Fruit fly (Drosophila melanogaster) whole organism, embryonic: ENCODE results near the gene RpS30.
A peak's percentile ranks its signal among the peaks of the same experiment; 100 is the strongest.

ENCODE experiments used
- BEAF-32 ChIP-seq: fragments of 200-800 bp; sonication (Bioruptor generic); optimal IDR thresholded peaks from 3 replicates; lab custom pipeline; 2017; ENCODE audit warnings: missing biosample characterization, missing genetic modification characterization, mild to moderate bottlenecking, moderate library complexity, missing genetic modification reagents
- Bdp1 ChIP-seq: fragments of 200-800 bp; sonication (Bioruptor generic); optimal IDR thresholded peaks from 3 replicates; lab custom pipeline; 2016; ENCODE audit warnings: missing biosample characterization, missing genetic modification characterization
- CG10147 ChIP-seq: fragments of 200-800 bp; sonication (Bioruptor generic); optimal IDR thresholded peaks from 2 replicates; lab custom pipeline; 2019; ENCODE audit warnings: missing biosample characterization, mild to moderate bottlenecking, missing genetic modification characterization, moderate library complexity
- CG11247 ChIP-seq: fragments of 200-800 bp; sonication (Bioruptor generic); IDR thresholded peaks from 2 replicates; pipeline ENCODE4 v1.3.6; 2022; ENCODE audit warnings: missing biosample characterization, missing genetic modification characterization
- CG12299 ChIP-seq: fragments of 200-800 bp; sonication (Bioruptor generic); optimal IDR thresholded peaks from 2 replicates; lab custom pipeline; 2018; ENCODE audit warnings: missing biosample characterization, mild to moderate bottlenecking, missing genetic modification characterization
- CG14667 ChIP-seq: fragments of 200-800 bp; sonication (Bioruptor generic); IDR thresholded peaks from 2 replicates; pipeline ENCODE4 v1.3.6; 2022; ENCODE audit warnings: missing biosample characterization, missing genetic modification characterization
- CG15479 ChIP-seq: fragments of 200-800 bp; sonication (Bioruptor generic); optimal IDR thresholded peaks from 3 replicates; lab custom pipeline; 2019; ENCODE audit warnings: missing biosample characterization, mild to moderate bottlenecking, missing genetic modification characterization, moderate library complexity
- CG15514 ChIP-seq: fragments of 200-800 bp; sonication (Bioruptor generic); optimal IDR thresholded peaks from 3 replicates; lab custom pipeline; 2017; ENCODE audit warnings: missing biosample characterization, missing genetic modification characterization, mild to moderate bottlenecking, moderate library complexity, missing genetic modification reagents
- CG1602 ChIP-seq: fragments of 200-800 bp; sonication (Bioruptor generic); optimal IDR thresholded peaks from 3 replicates; lab custom pipeline; 2016; ENCODE audit warnings: missing biosample characterization, missing genetic modification characterization
- CG17359 ChIP-seq: fragments of 200-800 bp; sonication (Bioruptor generic); optimal IDR thresholded peaks from 3 replicates; lab custom pipeline; 2018; ENCODE audit warnings: missing biosample characterization, mild to moderate bottlenecking, missing genetic modification characterization, moderate library complexity
- CG18262 ChIP-seq: fragments of 200-800 bp; optimal IDR thresholded peaks from 3 replicates; lab custom pipeline; 2019; ENCODE audit warnings: missing biosample characterization, mild to moderate bottlenecking, missing genetic modification characterization, moderate library complexity
- CG18599 ChIP-seq: fragments of 200-800 bp; sonication (Bioruptor generic); optimal IDR thresholded peaks from 3 replicates; lab custom pipeline; 2017; ENCODE audit warnings: missing biosample characterization, missing genetic modification characterization, mild to moderate bottlenecking, moderate library complexity, missing genetic modification reagents
- CG2129 ChIP-seq: fragments of 200-800 bp; sonication (Bioruptor generic); IDR thresholded peaks from 2 replicates; pipeline ENCODE4 v1.3.6; 2022; ENCODE audit warnings: missing biosample characterization, missing genetic modification characterization; ENCODE audit not compliant: partially characterized antibody
- CG2202 ChIP-seq: fragments of 200-800 bp; sonication (Bioruptor generic); optimal IDR thresholded peaks from 2 replicates; lab custom pipeline; 2018; ENCODE audit warnings: missing biosample characterization, mild to moderate bottlenecking, missing genetic modification characterization
- CG2712 ChIP-seq: fragments of 200-800 bp; optimal IDR thresholded peaks from 3 replicates; lab custom pipeline; 2019; ENCODE audit warnings: missing biosample characterization, mild to moderate bottlenecking, missing genetic modification characterization, moderate library complexity
- CG2889 ChIP-seq: fragments of 200-800 bp; sonication (Bioruptor generic); IDR thresholded peaks from 3 replicates; pipeline ENCODE4 v1.3.6; 2022; ENCODE audit warnings: missing biosample characterization, missing genetic modification characterization
- CG31365 ChIP-seq: fragments of 200-800 bp; sonication (Bioruptor generic); optimal IDR thresholded peaks from 2 replicates; lab custom pipeline; 2018; ENCODE audit warnings: missing biosample characterization, mild to moderate bottlenecking, missing genetic modification characterization
- CG4707 ChIP-seq: fragments of 200-800 bp; sonication (Bioruptor generic); optimal IDR thresholded peaks from 2 replicates; lab custom pipeline; 2018; ENCODE audit warnings: missing biosample characterization, mild to moderate bottlenecking, missing genetic modification characterization, moderate library complexity
- CG4854 ChIP-seq: fragments of 200-800 bp; sonication (Bioruptor generic); optimal IDR thresholded peaks from 2 replicates; lab custom pipeline; 2016; ENCODE audit warnings: missing biosample characterization, missing genetic modification characterization, inconsistent platforms
- CG5953 ChIP-seq: fragments of 200-800 bp; sonication (Bioruptor generic); IDR thresholded peaks from 2 replicates; pipeline ENCODE4 v1.3.6; 2022; ENCODE audit warnings: missing biosample characterization, missing genetic modification characterization
- CG6689 ChIP-seq: fragments of 200-800 bp; sonication (Bioruptor generic); IDR thresholded peaks from 2 replicates; pipeline ENCODE4 v1.3.6; 2022; ENCODE audit warnings: missing biosample characterization, missing genetic modification characterization
- CG8089 ChIP-seq: fragments of 200-800 bp; sonication (Bioruptor generic); optimal IDR thresholded peaks from 3 replicates; lab custom pipeline; 2016; ENCODE audit warnings: missing biosample characterization, missing genetic modification characterization
- CG8478 ChIP-seq: fragments of >200 bp; optimal IDR thresholded peaks from 2 replicates; lab custom pipeline; 2018
- CHES-1-like ChIP-seq: fragments of 200-800 bp; sonication (Bioruptor generic); optimal IDR thresholded peaks from 2 replicates; lab custom pipeline; 2016; ENCODE audit warnings: missing biosample characterization, missing genetic modification characterization
- Doc3 ChIP-seq: fragments of 200-800 bp; sonication (Bioruptor generic); IDR thresholded peaks from 3 replicates; pipeline ENCODE4 v1.3.6; 2022; ENCODE audit warnings: missing biosample characterization, missing genetic modification characterization; ENCODE audit not compliant: partially characterized antibody
- Drgx ChIP-seq: fragments of 200-800 bp; sonication (Bioruptor generic); IDR thresholded peaks from 2 replicates; pipeline ENCODE4 v1.3.6; 2022; ENCODE audit warnings: missing biosample characterization, missing genetic modification characterization
- Eip74EF ChIP-seq, 2 experiments: fragments of 200-800 bp in 1 of 2; fragments of >200 bp in 1 of 2; sonication (Bioruptor generic) in 1 of 2; optimal IDR thresholded peaks; 2 replicates each; lab custom pipeline; 2017 to 2019; ENCODE audit warnings: missing biosample characterization in 2 of 2, missing genetic modification characterization in 2 of 2, mild to moderate bottlenecking in 1 of 2, moderate library complexity in 1 of 2
- NK7.1 ChIP-seq: fragments of 200-800 bp; sonication (Bioruptor generic); optimal IDR thresholded peaks from 3 replicates; lab custom pipeline; 2016; ENCODE audit warnings: missing biosample characterization, missing genetic modification characterization
- Optix ChIP-seq: fragments of 200-800 bp; sonication (Bioruptor generic); IDR thresholded peaks from 3 replicates; pipeline ENCODE4 v1.3.6; 2022; ENCODE audit warnings: missing biosample characterization, missing genetic modification characterization
- Rfx ChIP-seq: fragments of 200-800 bp; sonication (Bioruptor generic); IDR thresholded peaks from 2 replicates; pipeline ENCODE4 v1.3.6; 2022; ENCODE audit warnings: missing biosample characterization, missing genetic modification characterization
- ash1 ChIP-seq: fragments of 200-800 bp; sonication (Bioruptor generic); optimal IDR thresholded peaks from 2 replicates; lab custom pipeline; 2018; ENCODE audit warnings: missing biosample characterization, mild to moderate bottlenecking, missing genetic modification characterization
- bowl ChIP-seq: fragments of 200-800 bp; sonication (Bioruptor generic); IDR thresholded peaks from 2 replicates; pipeline ENCODE4 v1.3.6; 2022; ENCODE audit warnings: missing biosample characterization, missing genetic modification characterization
- bsh ChIP-seq, 2 experiments: fragments of 200-800 bp; sonication (Bioruptor generic); optimal IDR thresholded peaks; 2 replicates each; lab custom pipeline; 2017 to 2018; ENCODE audit warnings: mild to moderate bottlenecking in 2 of 2, missing biosample characterization in 2 of 2, missing genetic modification characterization in 2 of 2, moderate library complexity in 1 of 2
- cad ChIP-seq: fragments of >200 bp; optimal IDR thresholded peaks from 2 replicates; lab custom pipeline; 2017; ENCODE audit warnings: missing biosample characterization, missing genetic modification characterization
- da ChIP-seq: fragments of 200-800 bp; sonication (Bioruptor generic); optimal IDR thresholded peaks from 2 replicates; lab custom pipeline; 2016; ENCODE audit warnings: missing biosample characterization, missing genetic modification characterization
- dan ChIP-seq: fragments of 200-800 bp; sonication (Bioruptor generic); IDR thresholded peaks from 2 replicates; pipeline ENCODE4 v1.3.6; 2022; ENCODE audit warnings: missing biosample characterization, missing genetic modification characterization
- dati ChIP-seq: fragments of 200-800 bp; sonication (Bioruptor generic); IDR thresholded peaks from 2 replicates; pipeline ENCODE4 v1.3.6; 2022; ENCODE audit warnings: missing biosample characterization, missing genetic modification characterization
- gcm ChIP-seq: fragments of 200-800 bp; sonication (Bioruptor generic); optimal IDR thresholded peaks from 2 replicates; lab custom pipeline; 2019; ENCODE audit warnings: missing biosample characterization, mild to moderate bottlenecking, missing genetic modification characterization, moderate library complexity
- gcm2 ChIP-seq: fragments of 200-800 bp; sonication (Bioruptor generic); optimal IDR thresholded peaks from 2 replicates; lab custom pipeline; 2016; ENCODE audit warnings: missing biosample characterization, missing genetic modification characterization
- insv ChIP-seq, 2 experiments: fragments of 200-800 bp; sonication (Bioruptor generic); optimal IDR thresholded peaks; 3 replicates each; lab custom pipeline; 2016 to 2018; ENCODE audit warnings: missing biosample characterization in 2 of 2, missing genetic modification characterization in 2 of 2
- jumu ChIP-seq: fragments of 200-800 bp; sonication (Bioruptor generic); optimal IDR thresholded peaks from 3 replicates; lab custom pipeline; 2016; ENCODE audit warnings: missing biosample characterization, missing genetic modification characterization
- lilli ChIP-seq: fragments of 200-800 bp; sonication (Bioruptor generic); optimal IDR thresholded peaks from 3 replicates; lab custom pipeline; 2016; ENCODE audit warnings: missing biosample characterization, missing genetic modification characterization
- mirr ChIP-seq: fragments of 200-800 bp; sonication (Bioruptor generic); optimal IDR thresholded peaks from 3 replicates; lab custom pipeline; 2018; ENCODE audit warnings: missing biosample characterization, mild to moderate bottlenecking, missing genetic modification characterization
- pb ChIP-seq: fragments of 200-800 bp; sonication (Bioruptor generic); optimal IDR thresholded peaks from 3 replicates; lab custom pipeline; 2016; ENCODE audit warnings: missing biosample characterization, missing genetic modification characterization
- pho ChIP-seq: fragments of 200-800 bp; sonication (Bioruptor generic); optimal IDR thresholded peaks from 2 replicates; lab custom pipeline; 2016; ENCODE audit warnings: missing biosample characterization, missing genetic modification characterization
- pita ChIP-seq: fragments of 200-800 bp; sonication (Bioruptor generic); optimal IDR thresholded peaks from 2 replicates; lab custom pipeline; 2017; ENCODE audit warnings: missing biosample characterization, mild to moderate bottlenecking, missing genetic modification characterization
- sisA ChIP-seq: fragments of 200-800 bp; sonication (Bioruptor generic); IDR thresholded peaks from 2 replicates; pipeline ENCODE4 v1.3.6; 2022; ENCODE audit warnings: missing biosample characterization, missing genetic modification characterization
- slp2 ChIP-seq: fragments of 200-800 bp; sonication (Bioruptor generic); optimal IDR thresholded peaks from 2 replicates; lab custom pipeline; 2016; ENCODE audit warnings: missing biosample characterization, missing genetic modification characterization
- so ChIP-seq: fragments of 200-800 bp; sonication (Bioruptor generic); IDR thresholded peaks from 3 replicates; pipeline ENCODE4 v1.3.6; 2022; ENCODE audit warnings: missing biosample characterization, missing genetic modification characterization
- vnd ChIP-seq: fragments of 200-800 bp; sonication (Bioruptor generic); IDR thresholded peaks from 3 replicates; pipeline ENCODE4 v1.3.6; 2022; ENCODE audit warnings: missing biosample characterization, missing genetic modification characterization; ENCODE audit not compliant: partially characterized antibody

Gene RpS30

DNA sequence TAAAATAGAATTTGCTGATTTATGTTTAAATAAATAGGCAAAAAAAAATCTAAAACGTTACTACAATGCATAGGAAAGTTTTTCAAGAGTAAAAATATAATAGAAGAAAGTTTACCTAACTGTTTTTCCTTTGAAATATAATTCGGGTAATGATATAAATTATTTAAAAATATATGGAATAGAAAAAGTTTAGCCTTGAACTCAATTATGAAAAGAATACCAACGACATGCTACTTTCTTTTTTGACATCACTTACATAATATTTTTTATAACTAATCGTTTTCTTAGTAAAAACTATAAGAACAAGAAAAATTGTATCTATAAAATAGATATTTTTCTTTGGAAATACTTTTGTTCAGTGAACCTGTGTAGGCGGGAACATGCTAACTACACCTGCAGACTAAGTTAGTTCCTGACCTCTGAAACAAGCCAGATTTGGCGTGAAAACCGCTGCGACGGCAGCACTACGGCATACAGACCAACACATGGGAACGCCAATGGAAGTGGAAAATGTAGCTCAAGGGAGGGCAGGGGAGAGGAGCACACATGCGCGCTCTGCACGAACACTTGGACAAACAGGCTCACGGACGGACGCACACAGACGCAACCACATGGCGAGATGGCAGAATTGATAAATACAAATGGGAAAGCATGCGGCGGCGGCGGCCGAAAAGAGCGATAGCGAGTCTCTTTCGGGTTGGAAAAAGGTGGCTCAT lies 20.7 kb upstream of the RpS30 start (continued):
- TF ChIP-seq da, result peak; percentile 48
- no peak for TF ChIP-seq pb (GFP tag; lab: Kevin White, UChicago)
- TF ChIP-seq Rfx (GFP tag; lab: Robert Waterston, UW), result peak; percentile 78
- no peak for TF ChIP-seq CG11247 (GFP tag; lab: Robert Waterston, UW)
- TF ChIP-seq CG17359 (tag; lab: Kevin White, UChicago), result no peak
- TF ChIP-seq CG5953 (GFP tag; lab: Robert Waterston, UW), result no peak
- TF ChIP-seq CHES-1-like (GFP tag; lab: Kevin White, UChicago), result no peak
- peak; percentile 74 for TF ChIP-seq mirr (GFP tag; lab: Kevin White, UChicago)
- TF ChIP-seq BEAF-32 (GFP tag; lab: Kevin White, UChicago), result no peak
- no peak for TF ChIP-seq ash1 (GFP tag; lab: Kevin White, UChicago)
- no peak for TF ChIP-seq CG31365
- TF ChIP-seq CG15479 (GFP tag; lab: Kevin White, UChicago), result peak; percentile 79
- no peak for TF ChIP-seq gcm2
- peak; percentile 36 for TF ChIP-seq CG2712
- TF ChIP-seq dati (GFP tag; lab: Robert Waterston, UW), result no peak
- no peak for TF ChIP-seq cad
- no peak; the same call in 1 of the 2 replicates for TF ChIP-seq Drgx
- no peak for TF ChIP-seq slp2 (GFP tag; lab: Kevin White, UChicago)
- TF ChIP-seq CG2889 (GFP tag; lab: Robert Waterston, UW), result no peak
- no peak for TF ChIP-seq bowl (GFP tag; lab: Robert Waterston, UW)
- peak; percentile 57 for TF ChIP-seq CG18262 (tag; lab: Kevin White, UChicago)
- no peak for TF ChIP-seq bsh (GFP tag; optimal IDR thresholded peaks at IDR 0.05; lab: Kevin White, UChicago)
- no peak for TF ChIP-seq CG14667
- TF ChIP-seq Bdp1 (GFP tag; lab: Kevin White, UChicago), result no peak
- no peak for TF ChIP-seq CG4707 (GFP tag; lab: Kevin White, UChicago)
- TF ChIP-seq CG12299 (tag; lab: Kevin White, UChicago), result no peak
- no peak for TF ChIP-seq CG2129
- no peak for TF ChIP-seq insv (GFP tag; optimal IDR thresholded peaks at IDR 0.05; lab: Kevin White, UChicago)
- peak; percentile 32; the same call in 1 of the 2 replicates for TF ChIP-seq CG6689 (GFP tag; lab: Robert Waterston, UW)
- TF ChIP-seq NK7.1 (GFP tag; lab: Kevin White, UChicago), result no peak
- peak; percentile 45 for TF ChIP-seq CG18599 (GFP tag; lab: Kevin White, UChicago)
- no peak for TF ChIP-seq CG8089 (GFP tag; lab: Kevin White, UChicago)
- TF ChIP-seq lilli, result no peak
- peak; percentile 29 for TF ChIP-seq CG1602 (GFP tag; lab: Kevin White, UChicago)
- TF ChIP-seq CG8478 (lab: Kevin White, UChicago), result no peak
- TF ChIP-seq Optix (GFP tag; lab: Robert Waterston, UW), result no peak
- TF ChIP-seq CG2202, result no peak
- no peak for TF ChIP-seq vnd (GFP tag; lab: Robert Waterston, UW)
- TF ChIP-seq CG15514, result peak; percentile 52
- no peak for TF ChIP-seq sisA
- no peak for TF ChIP-seq pho (GFP tag; lab: Kevin White, UChicago)
- no peak for TF ChIP-seq pita (GFP tag; lab: Kevin White, UChicago)
- peak; percentile 41; the same call in 1 of the 3 replicates for TF ChIP-seq so (GFP tag; lab: Robert Waterston, UW)
- no peak for TF ChIP-seq CG4854 (GFP tag; lab: Kevin White, UChicago)
- TF ChIP-seq jumu (GFP tag; lab: Kevin White, UChicago), result no peak
- peak; percentile 32 for TF ChIP-seq CG10147 (GFP tag; lab: Kevin White, UChicago)
- TF ChIP-seq Eip74EF (GFP tag; optimal IDR thresholded peaks at IDR 0.05; lab: Kevin White, UChicago), result no peak
- TF ChIP-seq dan, result no peak
- no peak for TF ChIP-seq gcm (GFP tag; lab: Kevin White, UChicago)
- no peak for TF ChIP-seq Doc3 (GFP tag; lab: Robert Waterston, UW)
